Fruit fly (Drosophila melanogaster) whole organism, embryonic: ENCODE results near the gene CG32137.

Experiments used
- Atf3 ChIP-seq: fragments of 200-800 bp; sonication (Bioruptor generic); optimal IDR thresholded peaks from 3 replicates; lab custom pipeline; 2016; ENCODE audit warnings: missing biosample characterization, missing genetic modification characterization
- BtbVII ChIP-seq: fragments of 200-800 bp; sonication (Bioruptor generic); optimal IDR thresholded peaks from 3 replicates; lab custom pipeline; 2017; ENCODE audit warnings: missing biosample characterization, mild to moderate bottlenecking, missing genetic modification characterization
- CG10267 ChIP-seq: fragments of 200-800 bp; sonication (Bioruptor generic); optimal IDR thresholded peaks from 2 replicates; lab custom pipeline; 2018; ENCODE audit warnings: missing biosample characterization, mild to moderate bottlenecking, missing genetic modification characterization, moderate library complexity
- CG11093 ChIP-seq: fragments of 200-800 bp; sonication (Bioruptor generic); IDR thresholded peaks from 3 replicates; pipeline ENCODE4 v1.3.6; 2022; ENCODE audit warnings: missing biosample characterization, missing genetic modification characterization
- CG12659 ChIP-seq: fragments of 200-800 bp; sonication (Bioruptor generic); optimal IDR thresholded peaks from 3 replicates; lab custom pipeline; 2017; ENCODE audit warnings: mild to moderate bottlenecking, missing biosample characterization, missing genetic modification reagents, missing genetic modification characterization
- CG12942 ChIP-seq: fragments of 200-800 bp; sonication (Bioruptor generic); optimal IDR thresholded peaks from 3 replicates; lab custom pipeline; 2016; ENCODE audit warnings: missing biosample characterization, missing genetic modification characterization
- CG13775 ChIP-seq: fragments of 200-800 bp; sonication (Bioruptor generic); optimal IDR thresholded peaks from 3 replicates; lab custom pipeline; 2017; ENCODE audit warnings: missing biosample characterization, mild to moderate bottlenecking, missing genetic modification characterization
- CG14667 ChIP-seq: fragments of 200-800 bp; sonication (Bioruptor generic); IDR thresholded peaks from 2 replicates; pipeline ENCODE4 v1.3.6; 2022; ENCODE audit warnings: missing biosample characterization, missing genetic modification characterization
- CG16813 ChIP-seq: fragments of 200-800 bp; sonication (Bioruptor generic); IDR thresholded peaks from 3 replicates; pipeline ENCODE4 v1.3.6; 2022; ENCODE audit warnings: missing biosample characterization, missing genetic modification characterization; ENCODE audit not compliant: partially characterized antibody
- CG31224 ChIP-seq: fragments of 200-800 bp; sonication (Bioruptor generic); IDR thresholded peaks from 2 replicates; pipeline ENCODE4 v1.3.6; 2022; ENCODE audit warnings: missing biosample characterization, missing genetic modification characterization
- CG33557 ChIP-seq: fragments of 200-800 bp; sonication (Bioruptor generic); optimal IDR thresholded peaks from 2 replicates; lab custom pipeline; 2019; ENCODE audit warnings: missing biosample characterization, mild to moderate bottlenecking, missing genetic modification characterization, moderate library complexity
- CG3838 ChIP-seq: fragments of 200-800 bp; sonication (Bioruptor generic); optimal IDR thresholded peaks from 3 replicates; lab custom pipeline; 2016; ENCODE audit warnings: missing biosample characterization, missing genetic modification characterization
- CG42726 ChIP-seq: fragments of 200-800 bp; sonication (Bioruptor generic); IDR thresholded peaks from 2 replicates; pipeline ENCODE4 v1.3.6; 2022; ENCODE audit warnings: missing biosample characterization, missing genetic modification characterization; ENCODE audit not compliant: partially characterized antibody
- CG5953 ChIP-seq: fragments of 200-800 bp; sonication (Bioruptor generic); IDR thresholded peaks from 2 replicates; pipeline ENCODE4 v1.3.6; 2022; ENCODE audit warnings: missing biosample characterization, missing genetic modification characterization
- CG8359 ChIP-seq: fragments of 200-800 bp; sonication (Bioruptor generic); optimal IDR thresholded peaks from 2 replicates; lab custom pipeline; 2017; ENCODE audit warnings: missing biosample characterization, mild to moderate bottlenecking, missing genetic modification characterization, borderline replicate concordance
- CG8924 ChIP-seq: fragments of 200-800 bp; optimal IDR thresholded peaks from 3 replicates; lab custom pipeline; 2019; ENCODE audit warnings: missing biosample characterization, mild to moderate bottlenecking, missing genetic modification characterization, moderate library complexity
- CHES-1-like ChIP-seq: fragments of 200-800 bp; sonication (Bioruptor generic); optimal IDR thresholded peaks from 2 replicates; lab custom pipeline; 2016; ENCODE audit warnings: missing biosample characterization, missing genetic modification characterization
- CoRest ChIP-seq: fragments of 200-800 bp; sonication (Bioruptor generic); optimal IDR thresholded peaks from 3 replicates; lab custom pipeline; 2018; ENCODE audit warnings: missing biosample characterization, mild to moderate bottlenecking, missing genetic modification characterization, moderate library complexity
- Dfd ChIP-seq, 2 experiments: fragments of >200 bp; optimal IDR thresholded peaks; 2 replicates each; lab custom pipeline; 2017; ENCODE audit warnings: missing biosample characterization in 2 of 2, missing genetic modification characterization in 2 of 2
- ERR ChIP-seq: fragments of 200-800 bp; sonication (Bioruptor generic); optimal IDR thresholded peaks from 2 replicates; lab custom pipeline; 2016; ENCODE audit warnings: missing biosample characterization, missing genetic modification characterization
- HHEX ChIP-seq: fragments of 200-800 bp; sonication (Bioruptor generic); optimal IDR thresholded peaks from 3 replicates; lab custom pipeline; 2017; ENCODE audit warnings: missing biosample characterization, mild to moderate bottlenecking, missing genetic modification characterization, missing genetic modification reagents
- HLH54F ChIP-seq: fragments of 200-800 bp; sonication (Bioruptor generic); optimal IDR thresholded peaks from 3 replicates; lab custom pipeline; 2016; ENCODE audit warnings: missing biosample characterization, missing genetic modification characterization
- Hr3 ChIP-seq: fragments of 200-800 bp; sonication (Bioruptor generic); optimal IDR thresholded peaks from 3 replicates; lab custom pipeline; 2016; ENCODE audit warnings: missing biosample characterization, missing genetic modification characterization
- Myb ChIP-seq: fragments of 200-800 bp; sonication (Bioruptor generic); optimal IDR thresholded peaks from 2 replicates; lab custom pipeline; 2016; ENCODE audit warnings: missing biosample characterization, missing genetic modification characterization
- Rfx ChIP-seq: fragments of 200-800 bp; sonication (Bioruptor generic); IDR thresholded peaks from 2 replicates; pipeline ENCODE4 v1.3.6; 2022; ENCODE audit warnings: missing biosample characterization, missing genetic modification characterization
- Xbp1 ChIP-seq: fragments of 200-800 bp; sonication (Bioruptor generic); optimal IDR thresholded peaks from 3 replicates; lab custom pipeline; 2016; ENCODE audit warnings: missing biosample characterization, mild to moderate bottlenecking, missing genetic modification characterization
- YL-1 ChIP-seq: fragments of 200-800 bp; sonication (Bioruptor generic); optimal IDR thresholded peaks from 3 replicates; lab custom pipeline; 2017; ENCODE audit warnings: missing biosample characterization, mild to moderate bottlenecking, missing genetic modification characterization
- bsh ChIP-seq, 2 experiments: fragments of 200-800 bp; sonication (Bioruptor generic); optimal IDR thresholded peaks; 2 replicates each; lab custom pipeline; 2017 to 2018; ENCODE audit warnings: mild to moderate bottlenecking in 2 of 2, missing biosample characterization in 2 of 2, missing genetic modification characterization in 2 of 2, moderate library complexity in 1 of 2
- chif ChIP-seq, 2 experiments: fragments of 200-800 bp; sonication (Bioruptor generic); optimal IDR thresholded peaks; 3 replicates each; lab custom pipeline; 2016; ENCODE audit warnings: missing biosample characterization in 2 of 2, missing genetic modification characterization in 2 of 2
- dmrt11E ChIP-seq: fragments of 200-800 bp; sonication (Bioruptor generic); optimal IDR thresholded peaks from 3 replicates; lab custom pipeline; 2018; ENCODE audit warnings: missing biosample characterization, mild to moderate bottlenecking, missing genetic modification characterization, moderate library complexity
- esg ChIP-seq: fragments of 200-800 bp; sonication (Bioruptor generic); conservative IDR thresholded peaks from 2 replicates; pipeline ENCODE4 v1.3.6; 2022; ENCODE audit warnings: missing biosample characterization, missing genetic modification characterization
- eve ChIP-seq, 2 experiments: fragments of >200 bp; optimal IDR thresholded peaks; 2 replicates each; lab custom pipeline; 2017; ENCODE audit warnings: missing biosample characterization in 2 of 2, missing genetic modification characterization in 2 of 2
- fd64A ChIP-seq: fragments of 200-800 bp; sonication (Bioruptor generic); optimal IDR thresholded peaks from 3 replicates; lab custom pipeline; 2018; ENCODE audit warnings: missing biosample characterization, mild to moderate bottlenecking, missing genetic modification characterization
- ftz-f1 ChIP-seq: fragments of 200-800 bp; sonication (Bioruptor generic); optimal IDR thresholded peaks from 2 replicates; lab custom pipeline; 2016; ENCODE audit warnings: missing biosample characterization, missing genetic modification characterization
- gro ChIP-seq: fragments of 200-800 bp; sonication (Bioruptor generic); optimal IDR thresholded peaks from 2 replicates; lab custom pipeline; 2016; ENCODE audit warnings: missing biosample characterization, missing genetic modification characterization
- insv ChIP-seq, 2 experiments: fragments of 200-800 bp; sonication (Bioruptor generic); optimal IDR thresholded peaks; 3 replicates each; lab custom pipeline; 2016 to 2018; ENCODE audit warnings: missing biosample characterization in 2 of 2, missing genetic modification characterization in 2 of 2
- jumu ChIP-seq: fragments of 200-800 bp; sonication (Bioruptor generic); optimal IDR thresholded peaks from 3 replicates; lab custom pipeline; 2016; ENCODE audit warnings: missing biosample characterization, missing genetic modification characterization
- lov ChIP-seq, 2 experiments: fragments of 200-800 bp in 1 of 2; fragments of >200 bp in 1 of 2; sonication (Bioruptor generic) in 1 of 2; IDR thresholded peaks in 1 of 2; optimal IDR thresholded peaks in 1 of 2; 2 replicates in 1 of 2; 3 replicates in 1 of 2; pipeline versions ENCODE4 v1.3.6 to Lab custom; 2017 to 2022; ENCODE audit warnings: missing biosample characterization in 1 of 2, missing genetic modification characterization in 1 of 2
- nerfin-1 ChIP-seq: fragments of 200-800 bp; sonication (Bioruptor generic); optimal IDR thresholded peaks from 3 replicates; lab custom pipeline; 2019; ENCODE audit warnings: missing biosample characterization, mild to moderate bottlenecking, missing genetic modification characterization, moderate library complexity
- p53 ChIP-seq: fragments of 200-800 bp; sonication (Bioruptor generic); optimal IDR thresholded peaks from 2 replicates; lab custom pipeline; 2016; ENCODE audit warnings: missing biosample characterization, missing genetic modification characterization
- pb ChIP-seq: fragments of 200-800 bp; sonication (Bioruptor generic); optimal IDR thresholded peaks from 3 replicates; lab custom pipeline; 2016; ENCODE audit warnings: missing biosample characterization, missing genetic modification characterization
- peb ChIP-seq: fragments of 200-800 bp; sonication (Bioruptor generic); IDR thresholded peaks from 2 replicates; pipeline ENCODE4 v1.3.6; 2022; ENCODE audit warnings: missing biosample characterization, missing genetic modification characterization
- salm ChIP-seq: fragments of 200-800 bp; sonication (Bioruptor generic); optimal IDR thresholded peaks from 2 replicates; lab custom pipeline; 2018; ENCODE audit warnings: missing biosample characterization, mild to moderate bottlenecking, missing genetic modification characterization
- sr ChIP-seq: fragments of 200-800 bp; sonication (Bioruptor generic); IDR thresholded peaks from 3 replicates; pipeline ENCODE4 v1.3.6; 2022; ENCODE audit warnings: missing biosample characterization, missing genetic modification characterization
- tap ChIP-seq: fragments of 200-800 bp; optimal IDR thresholded peaks from 3 replicates; lab custom pipeline; 2019; ENCODE audit warnings: missing biosample characterization, mild to moderate bottlenecking, missing genetic modification characterization, moderate library complexity
- ttk ChIP-seq: fragments of 200-800 bp; sonication (Bioruptor generic); IDR thresholded peaks from 2 replicates; pipeline ENCODE4 v2.1.2; 2022; ENCODE audit warnings: missing biosample characterization, missing genetic modification characterization
- tup ChIP-seq: fragments of 200-800 bp; sonication (Bioruptor generic); optimal IDR thresholded peaks from 2 replicates; lab custom pipeline; 2016; ENCODE audit warnings: missing biosample characterization, mild to moderate bottlenecking, missing genetic modification characterization, moderate library complexity
- vnd ChIP-seq: fragments of 200-800 bp; sonication (Bioruptor generic); IDR thresholded peaks from 3 replicates; pipeline ENCODE4 v1.3.6; 2022; ENCODE audit warnings: missing biosample characterization, missing genetic modification characterization; ENCODE audit not compliant: partially characterized antibody
- wdn ChIP-seq: fragments of 200-800 bp; sonication (Bioruptor generic); IDR thresholded peaks from 2 replicates; pipeline ENCODE4 v1.3.6; 2022; ENCODE audit warnings: missing biosample characterization, missing genetic modification characterization

Gene CG32137

dm6 chr3L:13922023-13922652, 16.9 kb upstream of the CG32137 start (continued):
- TF ChIP-seq eve (GFP tag; optimal IDR thresholded peaks at IDR 0.05; lab: Kevin White, UChicago) (no peak), ERR (no peak), nerfin-1 (tag; lab: Kevin White, UChicago) (no peak), jumu (GFP tag; lab: Kevin White, UChicago) (peak; percentile 56), pb (GFP tag; lab: Kevin White, UChicago) (no peak), YL-1 (GFP tag; lab: Kevin White, UChicago) (no peak), Atf3 (GFP tag; lab: Kevin White, UChicago) (no peak), Myb (GFP tag; lab: Kevin White, UChicago) (peak; percentile 20), CG11093 (GFP tag; lab: Robert Waterston, UW) (no peak), gro (GFP tag; lab: Kevin White, UChicago) (no peak), Xbp1 (GFP tag; lab: Kevin White, UChicago) (peak; percentile 48), CG12659 (GFP tag; lab: Kevin White, UChicago) (peak; percentile 39), CG10267 (tag; lab: Kevin White, UChicago) (peak; percentile 19), HHEX (GFP tag; lab: Kevin White, UChicago) (no peak), CG8359 (GFP tag; lab: Kevin White, UChicago) (no peak), CG3838 (peak; percentile 10), peb (GFP tag; lab: Robert Waterston, UW) (no peak), tap (no peak), esg (GFP tag; lab: Robert Waterston, UW) (0 out of 2 replicates have a peak, but pooled peaks have one; percentile 10), Dfd (GFP tag; optimal IDR thresholded peaks at IDR 0.05; lab: Kevin White, UChicago) (no peak), CG14667 (no peak; the same call in 1 of the 2 replicates), sr (peak; percentile 27; the same call in 1 of the 3 replicates), CG16813 (GFP tag; lab: Robert Waterston, UW) (no peak), CG33557 (no peak), chif (GFP tag; optimal IDR thresholded peaks at IDR 0.05; lab: Kevin White, UChicago) (peak; percentile 16 to 34), BtbVII (GFP tag; lab: Kevin White, UChicago) (no peak), CG13775 (GFP tag; lab: Kevin White, UChicago) (peak; percentile 52), lov (optimal IDR thresholded peaks at IDR 0.05; lab: Kevin White, UChicago) (no peak), lov (GFP tag; IDR thresholded peaks at IDR 0.05; lab: Robert Waterston, UW) (no peak), vnd (GFP tag; lab: Robert Waterston, UW) (no peak), ftz-f1 (GFP tag; lab: Kevin White, UChicago) (no peak), CG31224 (GFP tag; lab: Robert Waterston, UW) (peak; percentile 49), salm (tag; lab: Kevin White, UChicago) (no peak), Rfx (GFP tag; lab: Robert Waterston, UW) (peak; percentile 54), fd64A (GFP tag; lab: Kevin White, UChicago) (no peak), insv (GFP tag; optimal IDR thresholded peaks at IDR 0.05; lab: Kevin White, UChicago) (no peak), CG12942 (GFP tag; lab: Kevin White, UChicago) (no peak), CHES-1-like (GFP tag; lab: Kevin White, UChicago) (no peak), wdn (GFP tag; lab: Robert Waterston, UW) (no peak), p53 (GFP tag; lab: Kevin White, UChicago) (no peak), CoRest (tag; lab: Kevin White, UChicago) (peak; percentile 34), CG5953 (GFP tag; lab: Robert Waterston, UW) (no peak; the same call in 1 of the 2 replicates), tup (GFP tag; lab: Kevin White, UChicago) (no peak), ttk (GFP tag; lab: Robert Waterston, UW) (peak; percentile 68), bsh (GFP tag; optimal IDR thresholded peaks at IDR 0.05; lab: Kevin White, UChicago) (peak in 1 of 2 experiments; percentile 32), dmrt11E (peak; percentile 28), CG8924 (tag; lab: Kevin White, UChicago) (no peak), CG42726 (no peak), Hr3 (no peak), HLH54F (GFP tag; lab: Kevin White, UChicago) (peak; percentile 46)
